Worm (Caenorhabditis elegans) whole organism, young adult: Measurements from ENCODE around the gene R12C12.6.

Experiments
- B0035.1 ChIP-seq: sonication (generic microtip); optimal IDR thresholded peaks from 2 replicates; lab custom pipeline; 2016; ENCODE audit warnings: missing genetic modification characterization, mild to moderate bottlenecking, missing compliant biosample characterization, missing genotype, missing genetic modification reagents
- B0336.3 ChIP-seq: fragments of 200-800 bp; sonication (Bioruptor generic); IDR thresholded peaks from 2 replicates; pipeline ENCODE4 v1.3.6; 2022; ENCODE audit warnings: missing genetic modification characterization, missing compliant biosample characterization
- C06A6.2 ChIP-seq: fragments of 200-800 bp; sonication (Bioruptor generic); conservative IDR thresholded peaks from 2 replicates; pipeline ENCODE4 v1.3.6; 2022; ENCODE audit warnings: missing genetic modification characterization, missing compliant biosample characterization
- F49E8.2 ChIP-seq: sonication (generic microtip); optimal IDR thresholded peaks from 3 replicates; lab custom pipeline; 2017; ENCODE audit warnings: missing genetic modification characterization, mild to moderate bottlenecking, missing compliant biosample characterization, antibody characterized with exemption, moderate library complexity; ENCODE audit not compliant: insufficient read depth
- F52B5.7 ChIP-seq: sonication (generic microtip); optimal IDR thresholded peaks from 2 replicates; lab custom pipeline; 2016; ENCODE audit warnings: mild to moderate bottlenecking, missing genetic modification characterization, missing compliant biosample characterization
- T07F8.4 ChIP-seq: sonication (generic microtip); optimal IDR thresholded peaks from 2 replicates; lab custom pipeline; 2016; ENCODE audit warnings: mild to moderate bottlenecking, missing genetic modification characterization, moderate library complexity, missing compliant biosample characterization
- T26A5.8 ChIP-seq: sonication (generic microtip); optimal IDR thresholded peaks from 2 replicates; lab custom pipeline; 2016; ENCODE audit warnings: missing genetic modification characterization, missing compliant biosample characterization
- Y53G8AR.9 ChIP-seq: fragments of 200-800 bp; sonication (Bioruptor generic); conservative IDR thresholded peaks from 2 replicates; pipeline ENCODE4 v1.3.6; 2022; ENCODE audit warnings: missing genetic modification reagents, missing genetic modification characterization, missing compliant biosample characterization
- Y79H2A.3 ChIP-seq: fragments of 200-800 bp; sonication (Bioruptor generic); conservative IDR thresholded peaks from 2 replicates; pipeline ENCODE4 v1.3.6; 2022; ENCODE audit warnings: missing genetic modification reagents, missing genetic modification characterization, missing compliant biosample characterization
- ZK185.1 ChIP-seq: sonication (generic microtip); optimal IDR thresholded peaks from 2 replicates; lab custom pipeline; 2016; ENCODE audit warnings: mild to moderate bottlenecking, missing genetic modification characterization, missing compliant biosample characterization; ENCODE audit not compliant: poor library complexity, severe bottlenecking
- ama-1 ChIP-seq, 3 experiments: fragments of 150-350 bp in 1 of 3; sonication (generic microtip) in 2 of 3; optimal IDR thresholded peaks; 2 replicates each; lab custom pipeline; 2014 to 2018; ENCODE audit warnings: missing biosample characterization in 2 of 3, missing genetic modification characterization in 2 of 3, missing genetic modification reagents in 2 of 3
- aptf-2 ChIP-seq: fragments of 200-800 bp; sonication (Bioruptor generic); conservative IDR thresholded peaks from 2 replicates; pipeline ENCODE4 v1.3.6; 2022; ENCODE audit warnings: missing genetic modification reagents, missing genetic modification characterization, missing compliant biosample characterization
- aptf-3 ChIP-seq: fragments of 200-800 bp; sonication (Bioruptor generic); IDR thresholded peaks from 2 replicates; pipeline ENCODE4 v1.3.6; 2022; ENCODE audit warnings: missing genetic modification characterization, missing compliant biosample characterization
- atf-7 ChIP-seq: sonication (generic microtip); optimal IDR thresholded peaks from 2 replicates; lab custom pipeline; 2017; ENCODE audit warnings: mild to moderate bottlenecking, missing genetic modification characterization, missing compliant biosample characterization
- attf-3 ChIP-seq: fragments of 200-800 bp; sonication (Bioruptor generic); conservative IDR thresholded peaks from 2 replicates; pipeline ENCODE4 v1.3.6; 2022; ENCODE audit warnings: missing genetic modification reagents, missing genetic modification characterization, missing compliant biosample characterization
- cebp-2 ChIP-seq: fragments of 200-800 bp; sonication (Bioruptor generic); IDR thresholded peaks from 2 replicates; pipeline ENCODE4 v1.3.6; 2022; ENCODE audit warnings: missing genetic modification characterization, missing compliant biosample characterization
- ceh-27 ChIP-seq: fragments of 200-800 bp; sonication (Bioruptor generic); optimal IDR thresholded peaks from 2 replicates; lab custom pipeline; 2018; ENCODE audit warnings: mild to moderate bottlenecking, missing genetic modification characterization, moderate library complexity, missing compliant biosample characterization
- ceh-40 ChIP-seq: fragments of 200-800 bp; sonication (Bioruptor generic); IDR thresholded peaks from 2 replicates; pipeline ENCODE4 v1.3.6; 2022; ENCODE audit warnings: missing genetic modification characterization, missing compliant biosample characterization
- ceh-58 ChIP-seq: fragments of 200-800 bp; sonication (Bioruptor generic); IDR thresholded peaks from 2 replicates; pipeline ENCODE4 v1.3.6; 2022; ENCODE audit warnings: missing genetic modification characterization, missing compliant biosample characterization
- ceh-91 ChIP-seq: fragments of 200-800 bp; sonication (Bioruptor generic); IDR thresholded peaks from 2 replicates; pipeline ENCODE4 v1.3.6; 2022; ENCODE audit warnings: missing genetic modification reagents, missing genetic modification characterization, missing compliant biosample characterization
- dpff-1 ChIP-seq: sonication (generic microtip); optimal IDR thresholded peaks from 2 replicates; lab custom pipeline; 2017; ENCODE audit warnings: mild to moderate bottlenecking, missing genetic modification characterization, missing compliant biosample characterization
- egrh-3 ChIP-seq: fragments of 200-800 bp; sonication (Bioruptor generic); IDR thresholded peaks from 2 replicates; pipeline ENCODE4 v1.3.6; 2022; ENCODE audit warnings: missing genetic modification reagents, missing genetic modification characterization, missing compliant biosample characterization
- ets-4 ChIP-seq: fragments of 200-800 bp; sonication (Bioruptor generic); optimal IDR thresholded peaks from 2 replicates; lab custom pipeline; 2018; ENCODE audit warnings: mild to moderate bottlenecking, missing genetic modification characterization, missing compliant biosample characterization
- hmg-20 ChIP-seq: fragments of 200-800 bp; sonication (Bioruptor generic); IDR thresholded peaks from 2 replicates; pipeline ENCODE4 v1.3.6; 2022; ENCODE audit warnings: missing genetic modification reagents, missing genetic modification characterization, missing compliant biosample characterization
- hrde-1 ChIP-seq: sonication (generic microtip); optimal IDR thresholded peaks from 2 replicates; lab custom pipeline; 2016; ENCODE audit warnings: missing genetic modification characterization, mild to moderate bottlenecking, missing compliant biosample characterization, moderate library complexity, missing genotype, missing genetic modification reagents, borderline replicate concordance
- hsf-1 ChIP-seq: fragments of 200-800 bp; sonication (Bioruptor generic); IDR thresholded peaks from 2 replicates; pipeline ENCODE4 v1.3.6; 2022; ENCODE audit warnings: missing genetic modification reagents, missing genetic modification characterization, missing compliant biosample characterization
- let-526 ChIP-seq: fragments of 200-800 bp; sonication (Bioruptor generic); IDR thresholded peaks from 2 replicates; pipeline ENCODE4 v1.3.6; 2022; ENCODE audit warnings: missing genetic modification reagents, missing genetic modification characterization, missing compliant biosample characterization
- lin-26 ChIP-seq: fragments of 200-800 bp; sonication (Bioruptor generic); IDR thresholded peaks from 2 replicates; pipeline ENCODE4 v1.3.6; 2022; ENCODE audit warnings: missing genetic modification reagents, missing genetic modification characterization, missing compliant biosample characterization
- lin-35 ChIP-seq, 3 experiments: fragments of 150-350 bp in 2 of 3; sonication (generic microtip) in 1 of 3; optimal IDR thresholded peaks; 2 replicates each; lab custom pipeline; 2014 to 2018; ENCODE audit warnings: missing biosample characterization in 3 of 3, missing genetic modification characterization in 3 of 3, missing genetic modification reagents in 3 of 3
- lin-40 ChIP-seq: sonication (generic microtip); optimal IDR thresholded peaks from 2 replicates; lab custom pipeline; 2016; ENCODE audit warnings: missing genetic modification characterization, mild to moderate bottlenecking, missing compliant biosample characterization, missing genotype, missing genetic modification reagents
- lir-1 ChIP-seq: fragments of 200-800 bp; sonication (Bioruptor generic); conservative IDR thresholded peaks from 2 replicates; pipeline ENCODE4 v1.3.6; 2022; ENCODE audit warnings: missing genetic modification reagents, missing genetic modification characterization, missing compliant biosample characterization
- madf-10 ChIP-seq: sonication (generic microtip); optimal IDR thresholded peaks from 2 replicates; lab custom pipeline; 2016; ENCODE audit warnings: mild to moderate bottlenecking, missing genetic modification characterization, missing compliant biosample characterization
- madf-6 ChIP-seq: fragments of 200-800 bp; sonication (Bioruptor generic); IDR thresholded peaks from 2 replicates; pipeline ENCODE4 v1.3.6; 2022; ENCODE audit warnings: missing genetic modification reagents, missing genetic modification characterization, missing compliant biosample characterization
- nfya-1 ChIP-seq: sonication (generic microtip); optimal IDR thresholded peaks from 2 replicates; lab custom pipeline; 2017; ENCODE audit warnings: antibody characterized with exemption, missing compliant biosample characterization, missing genetic modification characterization, borderline replicate concordance; ENCODE audit not compliant: insufficient read depth
- nfya-2 ChIP-seq: fragments of 200-800 bp; sonication (Bioruptor generic); IDR thresholded peaks from 2 replicates; pipeline ENCODE4 v1.3.6; 2022; ENCODE audit warnings: missing genetic modification reagents, missing genetic modification characterization, missing compliant biosample characterization
- nhr-27 ChIP-seq: fragments of 200-800 bp; sonication (Bioruptor generic); optimal IDR thresholded peaks from 2 replicates; lab custom pipeline; 2018; ENCODE audit warnings: mild to moderate bottlenecking, missing genetic modification characterization, moderate library complexity, missing compliant biosample characterization
- nhr-90 ChIP-seq: sonication (generic microtip); optimal IDR thresholded peaks from 2 replicates; lab custom pipeline; 2016; ENCODE audit warnings: missing genotype, mild to moderate bottlenecking, missing genetic modification characterization, missing compliant biosample characterization
- pbrm-1 ChIP-seq: fragments of 200-800 bp; sonication (Bioruptor generic); IDR thresholded peaks from 2 replicates; pipeline ENCODE4 v1.3.6; 2022; ENCODE audit warnings: missing genetic modification reagents, missing genetic modification characterization, missing compliant biosample characterization
- rcor-1 ChIP-seq: fragments of 200-800 bp; sonication (Bioruptor generic); IDR thresholded peaks from 2 replicates; pipeline ENCODE4 v1.3.6; 2022; ENCODE audit warnings: missing genetic modification reagents, missing genetic modification characterization, missing compliant biosample characterization
- sptf-2 ChIP-seq: fragments of 200-800 bp; sonication (Bioruptor generic); optimal IDR thresholded peaks from 2 replicates; lab custom pipeline; 2018; ENCODE audit warnings: mild to moderate bottlenecking, missing genetic modification characterization, missing compliant biosample characterization
- tbx-9 ChIP-seq: sonication (generic microtip); optimal IDR thresholded peaks from 2 replicates; lab custom pipeline; 2016; ENCODE audit warnings: borderline replicate concordance, missing genetic modification characterization, inconsistent platforms, missing compliant biosample characterization
- unc-130 ChIP-seq: sonication (generic microtip); optimal IDR thresholded peaks from 2 replicates; lab custom pipeline; 2016; ENCODE audit warnings: missing genetic modification reagents, missing genetic modification characterization, missing compliant biosample characterization
- unc-62 ChIP-seq: fragments of 150-350 bp; optimal IDR thresholded peaks from 2 replicates; lab custom pipeline; 2014; ENCODE audit warnings: missing biosample characterization, missing genetic modification reagents, missing genetic modification characterization
- zfh-2 ChIP-seq: fragments of 200-800 bp; sonication (Bioruptor generic); conservative IDR thresholded peaks from 2 replicates; pipeline ENCODE4 v1.3.6; 2022; ENCODE audit warnings: missing genetic modification reagents, missing genetic modification characterization, missing compliant biosample characterization
- ztf-18 ChIP-seq: sonication (generic microtip); optimal IDR thresholded peaks from 2 replicates; lab custom pipeline; 2016; ENCODE audit warnings: missing genotype, mild to moderate bottlenecking, missing genetic modification characterization, missing compliant biosample characterization
- ztf-25 ChIP-seq: fragments of 200-800 bp; sonication (Bioruptor generic); IDR thresholded peaks from 2 replicates; pipeline ENCODE4 v1.3.6; 2022; ENCODE audit warnings: missing genetic modification reagents, missing genetic modification characterization, missing compliant biosample characterization
- ztf-26 ChIP-seq: sonication (generic microtip); optimal IDR thresholded peaks from 2 replicates; lab custom pipeline; 2017; ENCODE audit warnings: missing genetic modification characterization, missing compliant biosample characterization
- ztf-6 ChIP-seq: fragments of 200-800 bp; sonication (Bioruptor generic); IDR thresholded peaks from 2 replicates; pipeline ENCODE4 v1.3.6; 2022; ENCODE audit warnings: missing genetic modification reagents, missing genetic modification characterization, missing compliant biosample characterization

The R12C12.6 gene

DNA sequence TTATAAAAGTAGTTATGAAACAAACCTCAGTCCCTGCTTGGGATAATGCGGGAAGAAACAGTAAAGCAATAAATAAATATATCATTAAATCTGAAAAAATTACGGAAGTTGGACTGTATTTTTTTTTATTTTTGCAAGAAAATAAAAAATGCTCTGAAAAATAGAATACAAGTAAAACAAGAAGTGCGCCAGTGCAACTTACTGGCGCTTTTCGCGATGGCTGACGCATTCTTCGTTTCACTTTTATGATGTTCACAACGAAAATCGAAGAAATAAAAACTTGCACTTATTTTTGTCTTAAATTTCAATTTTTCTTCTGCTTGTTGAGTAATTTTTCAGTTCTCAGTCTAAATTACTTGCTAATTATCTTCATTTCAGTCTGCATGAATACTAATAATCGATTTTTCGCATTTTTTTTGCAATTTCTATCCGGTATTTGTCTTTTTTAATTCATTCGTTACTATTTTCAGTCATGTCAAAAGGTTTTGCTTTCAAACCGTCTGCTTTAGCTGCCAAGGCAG, at the start of gene R12C12.6, which contains the start of gene ran-5 (continued):
- TF ChIP-seq ama-1 (optimal IDR thresholded peaks at IDR 0.05; lab: Kevin White, UChicago) = no peak
- TF ChIP-seq ama-1 (GFP tag; optimal IDR thresholded peaks at IDR 0.05; lab: Kevin White, UChicago) = no peak
- 0 out of 2 replicates have a peak, but pooled peaks have one; percentile 38 for TF ChIP-seq hsf-1
- no peak for TF ChIP-seq let-526 (GFP tag; lab: Robert Waterston, UW)
- TF ChIP-seq F52B5.7 (tag; lab: Kevin White, UChicago) = no peak
- TF ChIP-seq lir-1 (GFP tag; lab: Robert Waterston, UW) = peak; percentile 62
- no peak for TF ChIP-seq tbx-9 (tag; lab: Kevin White, UChicago)
- TF ChIP-seq hmg-20 (GFP tag; lab: Robert Waterston, UW) = peak; percentile 66; the same call in 1 of the 2 replicates
- TF ChIP-seq Y53G8AR.9 = peak; percentile 89
- no peak for TF ChIP-seq hrde-1 (tag; lab: Kevin White, UChicago)
- TF ChIP-seq sptf-2 (GFP tag; lab: Kevin White, UChicago) = no peak
- no peak for TF ChIP-seq T07F8.4 (tag; lab: Kevin White, UChicago)
- TF ChIP-seq B0336.3 (GFP tag; lab: Robert Waterston, UW) = peak; percentile 65; the same call in 1 of the 2 replicates
- TF ChIP-seq C06A6.2 (GFP tag; lab: Robert Waterston, UW) = peak; percentile 50; the same call in 1 of the 2 replicates
- TF ChIP-seq nfya-2 (GFP tag; lab: Robert Waterston, UW) = no peak
- TF ChIP-seq F49E8.2 (tag; lab: Kevin White, UChicago) = peak; percentile 52
- no peak for TF ChIP-seq ets-4 (GFP tag; lab: Kevin White, UChicago)
- TF ChIP-seq ztf-25 = no peak
- 0 out of 2 replicates have a peak, but pooled peaks have one; percentile 68 for TF ChIP-seq cebp-2 (GFP tag; lab: Robert Waterston, UW)
- TF ChIP-seq ZK185.1 (tag; lab: Kevin White, UChicago) = peak; percentile 68
- TF ChIP-seq unc-130 (GFP tag; lab: Kevin White, UChicago) = peak; percentile 11
- TF ChIP-seq ceh-40 (GFP tag; lab: Robert Waterston, UW) = no peak
- TF ChIP-seq ztf-26 (tag; lab: Kevin White, UChicago) = no peak
- TF ChIP-seq nhr-27 (tag; lab: Kevin White, UChicago) = no peak
- no peak for TF ChIP-seq aptf-3
- TF ChIP-seq atf-7 (tag; lab: Kevin White, UChicago) = peak; percentile 48
- TF ChIP-seq nhr-90 (tag; lab: Kevin White, UChicago) = no peak
- no peak for TF ChIP-seq unc-62
- no peak for TF ChIP-seq T26A5.8
- no peak for TF ChIP-seq lin-26 (GFP tag; lab: Robert Waterston, UW)
- TF ChIP-seq lin-40 = peak; percentile 90
- no peak for TF ChIP-seq B0035.1 (tag; lab: Kevin White, UChicago)
- peak; percentile 84 for TF ChIP-seq madf-6
- TF ChIP-seq dpff-1 (tag; lab: Kevin White, UChicago) = no peak
- TF ChIP-seq egrh-3 (GFP tag; lab: Robert Waterston, UW) = no peak
- peak in 1 of 3 experiments; percentile 82 for TF ChIP-seq lin-35 (GFP tag; optimal IDR thresholded peaks at IDR 0.05; lab: Kevin White, UChicago)
- peak; percentile 62; the same call in 1 of the 2 replicates for TF ChIP-seq attf-3
- peak; percentile 69 for TF ChIP-seq rcor-1 (GFP tag; lab: Robert Waterston, UW)
- peak; percentile 13 for TF ChIP-seq ceh-27 (GFP tag; lab: Kevin White, UChicago)
- no peak for TF ChIP-seq ceh-58 (GFP tag; lab: Robert Waterston, UW)
- TF ChIP-seq ztf-6 (GFP tag; lab: Robert Waterston, UW) = no peak
- TF ChIP-seq aptf-2 = no peak
- peak; percentile 89 for TF ChIP-seq pbrm-1 (GFP tag; lab: Robert Waterston, UW)
- no peak for TF ChIP-seq nfya-1 (tag; lab: Kevin White, UChicago)
- TF ChIP-seq Y79H2A.3 (GFP tag; lab: Robert Waterston, UW) = no peak
- TF ChIP-seq madf-10 (tag; lab: Kevin White, UChicago) = no peak
- no peak; the same call in 1 of the 2 replicates for TF ChIP-seq ceh-91 (GFP tag; lab: Robert Waterston, UW)
- TF ChIP-seq ztf-18 (tag; lab: Kevin White, UChicago) = peak; percentile 98
- TF ChIP-seq zfh-2 (GFP tag; lab: Robert Waterston, UW) = no peak
